ENCODE assay signal across 1 worm cellular context in the genomic region with DNA sequence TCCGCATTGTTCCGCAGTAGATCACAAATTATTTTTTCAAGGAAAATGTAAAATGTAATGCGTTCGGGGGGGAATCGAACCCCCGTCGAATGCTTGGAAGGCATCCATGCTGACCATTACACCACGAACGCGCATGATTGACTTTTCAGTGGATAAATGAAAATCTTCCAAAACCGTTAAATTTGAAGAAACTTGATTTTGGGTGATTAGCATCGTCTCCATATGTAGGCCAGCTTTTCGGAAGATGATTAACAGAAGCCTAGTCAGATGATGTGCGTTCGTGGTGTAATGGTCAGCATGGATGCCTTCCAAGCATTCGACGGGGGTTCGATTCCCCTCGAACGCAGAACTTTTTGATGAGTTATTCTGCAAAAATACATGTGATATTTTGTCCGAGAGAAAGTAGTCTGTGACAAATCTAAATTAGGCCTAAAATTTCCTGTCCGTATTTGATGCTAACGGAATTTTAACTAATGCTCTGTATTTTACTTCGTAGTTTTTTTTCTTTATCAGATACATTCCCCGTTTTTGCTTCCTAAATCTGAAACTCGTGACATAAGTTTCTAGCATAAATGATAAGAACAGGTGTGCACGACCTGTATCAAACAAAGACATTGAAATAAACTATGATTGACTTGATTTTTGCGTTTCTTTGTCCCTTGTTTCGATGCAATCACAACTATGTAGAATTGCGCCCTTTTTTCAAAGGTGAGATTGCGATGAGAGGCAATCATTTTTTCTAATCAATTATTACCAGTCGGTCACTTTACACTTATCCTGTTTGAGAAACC.
TF ChIP-seq lines count a peak whose summit lies in the region.

C28G1.10 (plus strand) TSS at position 676 of the 791 bp plus-strand sequence.

TF ChIP-seq in whole organism, L4 larva, 104 proteins besides CTCF, POLR2A, EP300 and RAD21 (continued from another document):
- TF ChIP-seq lim-7 (GFP tag; IDR thresholded peaks at IDR 0.05; lab: Robert Waterston, UW), result peak; percentile 76
- 0 out of 2 replicates have a peak, but pooled peaks have one; percentile 34 for TF ChIP-seq dmd-9 (GFP tag; IDR thresholded peaks at IDR 0.05; lab: Robert Waterston, UW)
- peak; percentile 68; the same call in 1 of the 2 replicates for TF ChIP-seq pha-4 (GFP tag; IDR thresholded peaks at IDR 0.05; lab: Robert Waterston, UW)
- TF ChIP-seq pha-4 (tag; optimal IDR thresholded peaks at IDR 0.05; lab: Kevin White, UChicago), result no peak
- TF ChIP-seq snpc-4 (tag; optimal IDR thresholded peaks at IDR 0.05; lab: Kevin White, UChicago), result no peak
- TF ChIP-seq hlh-30 (tag; optimal IDR thresholded peaks at IDR 0.05; lab: Kevin White, UChicago; ENCODE audit: insufficient read depth), result peak; percentile 44
- no peak for TF ChIP-seq duxl-1 (tag; optimal IDR thresholded peaks at IDR 0.05; lab: Kevin White, UChicago; ENCODE audit: poor library complexity)
- peak; percentile 69 for TF ChIP-seq zip-11 (GFP tag; IDR thresholded peaks at IDR 0.05; lab: Robert Waterston, UW)
TF ChIP-seq in whole organism, L4 larva: peak in this region for 39.
